Worm (Caenorhabditis elegans): ENCODE results near the gene aagr-2.
"Not testable (repeated sequence)": the region's sequence is repeated elsewhere in the genome, so short reads cannot be mapped to it uniquely, and the experiment has no call there.

Gene aagr-2

ce11 chrII:4898529-4898928 is 26.5 kb downstream of the aagr-2 start, which contains the start of gene msp-32:
Gene msp-32, plus strand, starts transcription at chrII:4898829.
- TF ChIP-seq ztf-4 (tag; optimal IDR thresholded peaks at IDR 0.05); lin-13 (GFP tag; optimal IDR thresholded peaks at IDR 0.05); nhr-10 (tag; optimal IDR thresholded peaks at IDR 0.05): not testable (repeated sequence)

- TF ChIP-seq zag-1 (tag; optimal IDR thresholded peaks at IDR 0.05): no peak
- TF ChIP-seq Y55F3AM.14 (GFP tag; optimal IDR thresholded peaks at IDR 0.05): no peak
These were observed 32.5 kb downstream of the aagr-2 start, which contains the start of gene msp-33 for ce11 chrII:4892594-4892993. Gene msp-33, minus strand, starts transcription at chrII:4892694.

DNA sequence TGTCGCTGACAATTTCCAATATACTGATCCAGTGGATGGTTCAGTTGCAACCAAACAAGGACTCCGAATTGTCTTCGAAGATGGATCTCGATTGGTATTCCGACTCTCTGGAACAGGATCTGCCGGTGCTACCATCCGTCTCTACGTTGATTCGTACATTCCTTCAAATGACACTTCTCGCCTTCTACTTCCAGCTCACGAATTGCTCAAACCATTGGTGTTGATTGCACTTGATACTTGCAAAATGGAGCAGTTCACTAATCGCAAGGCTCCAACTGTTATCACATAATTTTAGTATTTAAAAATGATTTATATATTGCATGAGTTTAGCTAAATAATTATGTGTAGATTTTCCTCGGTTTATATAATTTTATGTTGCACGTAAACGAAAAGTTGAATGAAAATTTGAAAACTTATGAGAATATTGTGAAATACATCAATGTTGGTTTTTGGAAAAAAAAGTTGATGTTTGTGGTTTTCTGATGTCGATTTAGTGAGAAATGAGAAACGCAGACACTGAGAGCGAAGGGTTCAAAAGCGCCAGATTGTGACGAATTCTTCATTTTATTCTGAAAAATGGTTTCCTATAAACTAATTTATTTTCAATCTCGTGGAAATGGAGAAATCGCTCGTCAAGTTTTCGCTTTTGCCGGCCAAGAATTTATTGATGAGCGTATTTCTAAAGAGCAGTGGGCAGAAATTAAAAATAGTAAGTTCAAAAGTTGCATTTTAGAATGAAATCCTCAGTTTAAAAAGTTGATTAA is 33.9 kb downstream of the aagr-2 start, which contains the start of gene gst-9:
Gene gst-9 (plus strand): TSS at position 574 of the 764 bp plus-strand sequence.
- TF ChIP-seq R02D3.7 (tag; optimal IDR thresholded peaks at IDR 0.05): no peak
- TF ChIP-seq nhr-129 (tag; optimal IDR thresholded peaks at IDR 0.05): peak; percentile 33
- peak; percentile 33 for TF ChIP-seq sma-9 (GFP tag; optimal IDR thresholded peaks at IDR 0.05)
- TF ChIP-seq sma-9 (tag; optimal IDR thresholded peaks at IDR 0.05): no peak
- TF ChIP-seq crh-2 (tag; optimal IDR thresholded peaks at IDR 0.05): peak; percentile 61
- TF ChIP-seq unc-55 (GFP tag; optimal IDR thresholded peaks at IDR 0.05): peak; percentile 43
- TF ChIP-seq F13H6.1 (tag; optimal IDR thresholded peaks at IDR 0.05): peak; percentile 25
- no peak for TF ChIP-seq mab-5 (tag; optimal IDR thresholded peaks at IDR 0.05)
- TF ChIP-seq gmeb-1 (tag; optimal IDR thresholded peaks at IDR 0.05): no peak
- no peak for TF ChIP-seq nhr-25 (tag; optimal IDR thresholded peaks at IDR 0.05)
- peak; percentile 81 for TF ChIP-seq ama-1 (optimal IDR thresholded peaks at IDR 0.05)
- peak; percentile 66 for TF ChIP-seq ztf-4 (tag; optimal IDR thresholded peaks at IDR 0.05)
- TF ChIP-seq sma-3 (GFP tag; optimal IDR thresholded peaks at IDR 0.05): peak; percentile 23
- peak; percentile 8 for TF ChIP-seq nhr-6 (tag; optimal IDR thresholded peaks at IDR 0.05)
- peak in 1 of 2 experiments; percentile 51 for TF ChIP-seq lsy-2 (tag; optimal IDR thresholded peaks at IDR 0.05)
- no peak for TF ChIP-seq peb-1 (tag; optimal IDR thresholded peaks at IDR 0.05)

ce11 chrII:4888527-4889487 is 36.2 kb downstream of the aagr-2 start, which contains the start of gene pgm-1:
Gene pgm-1, plus strand, starts transcription at chrII:4889437.
- no peak for TF ChIP-seq aly-2 (tag; optimal IDR thresholded peaks at IDR 0.05)
- TF ChIP-seq egl-27 (tag; optimal IDR thresholded peaks at IDR 0.05): no peak
- TF ChIP-seq Y55F3AM.14 (GFP tag; optimal IDR thresholded peaks at IDR 0.05): no peak
- TF ChIP-seq C34F6.9 (tag; optimal IDR thresholded peaks at IDR 0.05): peak; percentile 70
- TF ChIP-seq nhr-10 (tag; optimal IDR thresholded peaks at IDR 0.05): no peak
- TF ChIP-seq snpc-4 (tag; optimal IDR thresholded peaks at IDR 0.05): no peak
- TF ChIP-seq crh-2 (tag; optimal IDR thresholded peaks at IDR 0.05): peak; percentile 53
- TF ChIP-seq elt-1 (tag; optimal IDR thresholded peaks at IDR 0.05): no peak
- peak; percentile 33 for TF ChIP-seq nhr-129 (tag; optimal IDR thresholded peaks at IDR 0.05)
- no peak for TF ChIP-seq mbf-1 (tag; optimal IDR thresholded peaks at IDR 0.05)
- no peak for TF ChIP-seq mdl-1 (tag; optimal IDR thresholded peaks at IDR 0.05)
- TF ChIP-seq sma-9 (GFP tag; optimal IDR thresholded peaks at IDR 0.05): peak; percentile 45
- no peak for TF ChIP-seq sma-9 (tag; optimal IDR thresholded peaks at IDR 0.05)
- TF ChIP-seq nhr-77 (tag; optimal IDR thresholded peaks at IDR 0.05): no peak
- no peak for TF ChIP-seq blmp-1 (tag; optimal IDR thresholded peaks at IDR 0.05; ENCODE audit: insufficient read depth)
- no peak for TF ChIP-seq mab-5 (tag; optimal IDR thresholded peaks at IDR 0.05)
- no peak for TF ChIP-seq ceh-82 (tag; optimal IDR thresholded peaks at IDR 0.05)
- peak in 1 of 2 experiments; percentile 23 for TF ChIP-seq lsy-2 (tag; optimal IDR thresholded peaks at IDR 0.05)
- TF ChIP-seq nhr-6 (tag; optimal IDR thresholded peaks at IDR 0.05): no peak
- TF ChIP-seq unc-55 (GFP tag; optimal IDR thresholded peaks at IDR 0.05): peak; percentile 9
- peak; percentile 52 for TF ChIP-seq F13H6.1 (tag; optimal IDR thresholded peaks at IDR 0.05)
- no peak for TF ChIP-seq ztf-1 (GFP tag; conservative IDR thresholded peaks at IDR 0.05)
- TF ChIP-seq nhr-21 (tag; optimal IDR thresholded peaks at IDR 0.05): no peak
- TF ChIP-seq ama-1 (optimal IDR thresholded peaks at IDR 0.05): peak; percentile 50
- no peak for TF ChIP-seq ztf-11 (tag; optimal IDR thresholded peaks at IDR 0.05)
- TF ChIP-seq nhr-11 (tag; optimal IDR thresholded peaks at IDR 0.05): no peak
- no peak for TF ChIP-seq sma-3 (GFP tag; optimal IDR thresholded peaks at IDR 0.05)
- TF ChIP-seq dmd-4 (tag; optimal IDR thresholded peaks at IDR 0.05): no peak
- no peak for TF ChIP-seq skn-1 (tag; optimal IDR thresholded peaks at IDR 0.05)
- no peak for TF ChIP-seq gmeb-1 (tag; optimal IDR thresholded peaks at IDR 0.05)
- TF ChIP-seq fos-1 (tag; optimal IDR thresholded peaks at IDR 0.05): peak; percentile 15
- TF ChIP-seq unc-39 (tag; optimal IDR thresholded peaks at IDR 0.05): no peak
- TF ChIP-seq nhr-237 (tag; optimal IDR thresholded peaks at IDR 0.05): no peak
- no peak for TF ChIP-seq nhr-12 (tag; optimal IDR thresholded peaks at IDR 0.05)
- TF ChIP-seq peb-1 (tag; optimal IDR thresholded peaks at IDR 0.05): no peak
- no peak for TF ChIP-seq elt-3 (tag; optimal IDR thresholded peaks at IDR 0.05)
- TF ChIP-seq nhr-25 (tag; optimal IDR thresholded peaks at IDR 0.05): no peak
- no peak for TF ChIP-seq lin-13 (GFP tag; optimal IDR thresholded peaks at IDR 0.05)
- no peak for TF ChIP-seq sem-4 (tag; optimal IDR thresholded peaks at IDR 0.05)
